Worm (Caenorhabditis elegans) whole organism, young adult: ENCODE data around the gene atat-2.

ENCODE experiments used
- B0035.1 ChIP-seq: sonication (generic microtip); optimal IDR thresholded peaks from 2 replicates; lab custom pipeline; 2016; ENCODE audit warnings: missing genetic modification characterization, mild to moderate bottlenecking, missing compliant biosample characterization, missing genotype, missing genetic modification reagents
- B0336.3 ChIP-seq: fragments of 200-800 bp; sonication (Bioruptor generic); IDR thresholded peaks from 2 replicates; pipeline ENCODE4 v1.3.6; 2022; ENCODE audit warnings: missing genetic modification characterization, missing compliant biosample characterization
- C06A6.2 ChIP-seq: fragments of 200-800 bp; sonication (Bioruptor generic); conservative IDR thresholded peaks from 2 replicates; pipeline ENCODE4 v1.3.6; 2022; ENCODE audit warnings: missing genetic modification characterization, missing compliant biosample characterization
- F10E7.11 ChIP-seq: sonication (generic microtip); optimal IDR thresholded peaks from 2 replicates; lab custom pipeline; 2017; ENCODE audit warnings: mild to moderate bottlenecking, missing genetic modification characterization, moderate library complexity, missing compliant biosample characterization
- F33H1.4 ChIP-seq: fragments of 200-800 bp; sonication (Bioruptor generic); IDR thresholded peaks from 2 replicates; pipeline ENCODE4 v1.3.6; 2022; ENCODE audit warnings: missing genetic modification reagents, missing genetic modification characterization, missing compliant biosample characterization
- F39B2.1 ChIP-seq: fragments of 200-800 bp; sonication (Bioruptor generic); IDR thresholded peaks from 2 replicates; pipeline ENCODE4 v1.3.6; 2022; ENCODE audit warnings: missing genetic modification reagents, missing genetic modification characterization, missing compliant biosample characterization
- F52B5.7 ChIP-seq: sonication (generic microtip); optimal IDR thresholded peaks from 2 replicates; lab custom pipeline; 2016; ENCODE audit warnings: mild to moderate bottlenecking, missing genetic modification characterization, missing compliant biosample characterization
- K12H6.12 ChIP-seq: fragments of 200-800 bp; sonication (Bioruptor generic); optimal IDR thresholded peaks from 2 replicates; lab custom pipeline; 2018; ENCODE audit warnings: mild to moderate bottlenecking, missing genetic modification characterization, missing compliant biosample characterization
- T26A5.8 ChIP-seq: sonication (generic microtip); optimal IDR thresholded peaks from 2 replicates; lab custom pipeline; 2016; ENCODE audit warnings: missing genetic modification characterization, missing compliant biosample characterization
- Y56A3A.18 ChIP-seq: fragments of 200-800 bp; sonication (Bioruptor generic); IDR thresholded peaks from 2 replicates; pipeline ENCODE4 v1.3.6; 2022; ENCODE audit warnings: missing genetic modification reagents, missing genetic modification characterization, missing compliant biosample characterization
- Y79H2A.3 ChIP-seq: fragments of 200-800 bp; sonication (Bioruptor generic); conservative IDR thresholded peaks from 2 replicates; pipeline ENCODE4 v1.3.6; 2022; ENCODE audit warnings: missing genetic modification reagents, missing genetic modification characterization, missing compliant biosample characterization
- Y95B8A.8 ChIP-seq: fragments of 200-800 bp; sonication (Bioruptor generic); IDR thresholded peaks from 2 replicates; pipeline ENCODE4 v1.3.6; 2022; ENCODE audit warnings: missing genetic modification reagents, missing genetic modification characterization, missing compliant biosample characterization
- ama-1 ChIP-seq, 3 experiments: fragments of 150-350 bp in 1 of 3; sonication (generic microtip) in 2 of 3; optimal IDR thresholded peaks; 2 replicates each; lab custom pipeline; 2014 to 2018; ENCODE audit warnings: missing biosample characterization in 2 of 3, missing genetic modification characterization in 2 of 3, missing genetic modification reagents in 2 of 3
- aptf-3 ChIP-seq: fragments of 200-800 bp; sonication (Bioruptor generic); IDR thresholded peaks from 2 replicates; pipeline ENCODE4 v1.3.6; 2022; ENCODE audit warnings: missing genetic modification characterization, missing compliant biosample characterization
- attf-3 ChIP-seq: fragments of 200-800 bp; sonication (Bioruptor generic); conservative IDR thresholded peaks from 2 replicates; pipeline ENCODE4 v1.3.6; 2022; ENCODE audit warnings: missing genetic modification reagents, missing genetic modification characterization, missing compliant biosample characterization
- ccch-3 ChIP-seq: fragments of 200-800 bp; sonication (Bioruptor generic); optimal IDR thresholded peaks from 2 replicates; lab custom pipeline; 2018; ENCODE audit warnings: mild to moderate bottlenecking, missing genetic modification characterization, missing compliant biosample characterization
- cebp-1 ChIP-seq, 2 experiments: fragments of 200-800 bp in 1 of 2; sonication (Bioruptor generic) in 1 of 2; sonication (generic microtip) in 1 of 2; IDR thresholded peaks in 1 of 2; optimal IDR thresholded peaks in 1 of 2; 2 replicates each; pipeline versions ENCODE4 v1.3.6 to Lab custom; 2017 to 2022; ENCODE audit warnings: missing compliant biosample characterization in 2 of 2, missing genetic modification characterization in 2 of 2, mild to moderate bottlenecking in 1 of 2, missing genetic modification reagents in 1 of 2, moderate library complexity in 1 of 2
- ceh-40 ChIP-seq: fragments of 200-800 bp; sonication (Bioruptor generic); IDR thresholded peaks from 2 replicates; pipeline ENCODE4 v1.3.6; 2022; ENCODE audit warnings: missing genetic modification characterization, missing compliant biosample characterization
- ceh-58 ChIP-seq: fragments of 200-800 bp; sonication (Bioruptor generic); IDR thresholded peaks from 2 replicates; pipeline ENCODE4 v1.3.6; 2022; ENCODE audit warnings: missing genetic modification characterization, missing compliant biosample characterization
- chd-7 ChIP-seq: sonication (generic microtip); optimal IDR thresholded peaks from 2 replicates; lab custom pipeline; 2016; ENCODE audit warnings: mild to moderate bottlenecking, missing genetic modification characterization, moderate library complexity, missing compliant biosample characterization
- die-1 ChIP-seq: sonication (generic microtip); optimal IDR thresholded peaks from 2 replicates; lab custom pipeline; 2016; ENCODE audit warnings: missing genotype, mild to moderate bottlenecking, missing genetic modification characterization, missing compliant biosample characterization
- efl-1 ChIP-seq: fragments of 150-350 bp; optimal IDR thresholded peaks from 2 replicates; lab custom pipeline; 2014; ENCODE audit warnings: missing biosample characterization, missing genetic modification reagents, missing genetic modification characterization
- egrh-3 ChIP-seq: fragments of 200-800 bp; sonication (Bioruptor generic); IDR thresholded peaks from 2 replicates; pipeline ENCODE4 v1.3.6; 2022; ENCODE audit warnings: missing genetic modification reagents, missing genetic modification characterization, missing compliant biosample characterization
- ets-4 ChIP-seq: fragments of 200-800 bp; sonication (Bioruptor generic); optimal IDR thresholded peaks from 2 replicates; lab custom pipeline; 2018; ENCODE audit warnings: mild to moderate bottlenecking, missing genetic modification characterization, missing compliant biosample characterization
- fkh-3 ChIP-seq: sonication (generic microtip); optimal IDR thresholded peaks from 2 replicates; lab custom pipeline; 2016; ENCODE audit warnings: mild to moderate bottlenecking, missing genetic modification characterization, missing compliant biosample characterization
- gei-17 ChIP-seq: fragments of 200-800 bp; sonication (Bioruptor generic); optimal IDR thresholded peaks from 2 replicates; lab custom pipeline; 2018; ENCODE audit warnings: mild to moderate bottlenecking, missing genetic modification characterization, missing compliant biosample characterization
- him-1 ChIP-seq: sonication (generic microtip); optimal IDR thresholded peaks from 2 replicates; lab custom pipeline; 2016; ENCODE audit warnings: missing genotype, missing genetic modification reagents, missing genetic modification characterization, missing compliant biosample characterization
- hlh-12 ChIP-seq: sonication (generic microtip); optimal IDR thresholded peaks from 2 replicates; lab custom pipeline; 2016; ENCODE audit warnings: missing genetic modification characterization, missing compliant biosample characterization
- hmg-1.2 ChIP-seq: fragments of 200-800 bp; sonication (Bioruptor generic); IDR thresholded peaks from 2 replicates; pipeline ENCODE4 v1.3.6; 2022; ENCODE audit warnings: missing genetic modification reagents, missing genetic modification characterization, missing compliant biosample characterization
- hmg-20 ChIP-seq: fragments of 200-800 bp; sonication (Bioruptor generic); IDR thresholded peaks from 2 replicates; pipeline ENCODE4 v1.3.6; 2022; ENCODE audit warnings: missing genetic modification reagents, missing genetic modification characterization, missing compliant biosample characterization
- hrde-1 ChIP-seq: sonication (generic microtip); optimal IDR thresholded peaks from 2 replicates; lab custom pipeline; 2016; ENCODE audit warnings: missing genetic modification characterization, mild to moderate bottlenecking, missing compliant biosample characterization, moderate library complexity, missing genotype, missing genetic modification reagents, borderline replicate concordance
- hsf-1 ChIP-seq: fragments of 200-800 bp; sonication (Bioruptor generic); IDR thresholded peaks from 2 replicates; pipeline ENCODE4 v1.3.6; 2022; ENCODE audit warnings: missing genetic modification reagents, missing genetic modification characterization, missing compliant biosample characterization
- let-526 ChIP-seq: fragments of 200-800 bp; sonication (Bioruptor generic); IDR thresholded peaks from 2 replicates; pipeline ENCODE4 v1.3.6; 2022; ENCODE audit warnings: missing genetic modification reagents, missing genetic modification characterization, missing compliant biosample characterization
- lin-26 ChIP-seq: fragments of 200-800 bp; sonication (Bioruptor generic); IDR thresholded peaks from 2 replicates; pipeline ENCODE4 v1.3.6; 2022; ENCODE audit warnings: missing genetic modification reagents, missing genetic modification characterization, missing compliant biosample characterization
- lin-35 ChIP-seq, 3 experiments: fragments of 150-350 bp in 2 of 3; sonication (generic microtip) in 1 of 3; optimal IDR thresholded peaks; 2 replicates each; lab custom pipeline; 2014 to 2018; ENCODE audit warnings: missing biosample characterization in 3 of 3, missing genetic modification characterization in 3 of 3, missing genetic modification reagents in 3 of 3
- madf-3 ChIP-seq: fragments of 200-800 bp; sonication (Bioruptor generic); IDR thresholded peaks from 2 replicates; pipeline ENCODE4 v1.3.6; 2022; ENCODE audit warnings: missing genetic modification reagents, missing genetic modification characterization, missing compliant biosample characterization
- madf-6 ChIP-seq: fragments of 200-800 bp; sonication (Bioruptor generic); IDR thresholded peaks from 2 replicates; pipeline ENCODE4 v1.3.6; 2022; ENCODE audit warnings: missing genetic modification reagents, missing genetic modification characterization, missing compliant biosample characterization
- mxl-1 ChIP-seq: sonication (generic microtip); optimal IDR thresholded peaks from 2 replicates; lab custom pipeline; 2016; ENCODE audit warnings: missing genetic modification characterization, missing compliant biosample characterization
- nhr-120 ChIP-seq: fragments of 200-800 bp; sonication (Bioruptor generic); IDR thresholded peaks from 2 replicates; pipeline ENCODE4 v1.3.6; 2022; ENCODE audit warnings: missing genetic modification characterization, missing compliant biosample characterization
- nhr-27 ChIP-seq: fragments of 200-800 bp; sonication (Bioruptor generic); optimal IDR thresholded peaks from 2 replicates; lab custom pipeline; 2018; ENCODE audit warnings: mild to moderate bottlenecking, missing genetic modification characterization, moderate library complexity, missing compliant biosample characterization
- nhr-80 ChIP-seq: sonication (generic microtip); optimal IDR thresholded peaks from 2 replicates; lab custom pipeline; 2016; ENCODE audit warnings: missing genetic modification characterization, missing compliant biosample characterization
- rcor-1 ChIP-seq: fragments of 200-800 bp; sonication (Bioruptor generic); IDR thresholded peaks from 2 replicates; pipeline ENCODE4 v1.3.6; 2022; ENCODE audit warnings: missing genetic modification reagents, missing genetic modification characterization, missing compliant biosample characterization
- sptf-2 ChIP-seq: fragments of 200-800 bp; sonication (Bioruptor generic); optimal IDR thresholded peaks from 2 replicates; lab custom pipeline; 2018; ENCODE audit warnings: mild to moderate bottlenecking, missing genetic modification characterization, missing compliant biosample characterization
- tbx-9 ChIP-seq: sonication (generic microtip); optimal IDR thresholded peaks from 2 replicates; lab custom pipeline; 2016; ENCODE audit warnings: borderline replicate concordance, missing genetic modification characterization, inconsistent platforms, missing compliant biosample characterization
- tlf-1 ChIP-seq: fragments of 200-800 bp; sonication (Bioruptor generic); optimal IDR thresholded peaks from 2 replicates; lab custom pipeline; 2018; ENCODE audit warnings: mild to moderate bottlenecking, missing genetic modification characterization, missing compliant biosample characterization
- unc-130 ChIP-seq: sonication (generic microtip); optimal IDR thresholded peaks from 2 replicates; lab custom pipeline; 2016; ENCODE audit warnings: missing genetic modification reagents, missing genetic modification characterization, missing compliant biosample characterization
- ztf-26 ChIP-seq: sonication (generic microtip); optimal IDR thresholded peaks from 2 replicates; lab custom pipeline; 2017; ENCODE audit warnings: missing genetic modification characterization, missing compliant biosample characterization

The atat-2 gene

DNA sequence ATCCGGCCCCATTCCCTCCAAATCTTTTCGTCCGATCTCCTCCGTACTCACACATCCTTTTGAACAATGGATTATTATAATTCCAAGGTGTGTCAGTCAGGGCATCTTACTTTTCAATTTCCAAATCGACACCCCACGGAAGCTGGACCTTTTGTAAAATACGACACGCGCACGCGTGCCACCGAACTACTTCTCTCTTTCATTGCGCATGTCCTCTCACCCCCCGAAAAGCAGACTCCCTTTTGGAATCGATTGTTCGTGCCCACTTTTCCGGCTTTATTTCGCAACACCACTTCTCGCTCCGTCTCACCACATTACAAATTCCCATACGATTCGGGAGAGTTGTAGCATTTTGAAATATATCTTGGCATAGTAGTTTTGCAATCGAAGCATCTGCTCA lies 1.6 kb upstream of the atat-2 start:
- TF ChIP-seq F33H1.4 (GFP tag; lab: Robert Waterston, UW) (no peak), ceh-58 (GFP tag; lab: Robert Waterston, UW) (no peak), chd-7 (peak; percentile 19), ets-4 (GFP tag; lab: Kevin White, UChicago) (no peak), K12H6.12 (tag; lab: Kevin White, UChicago) (peak; percentile 4), B0035.1 (tag; lab: Kevin White, UChicago) (no peak), B0336.3 (GFP tag; lab: Robert Waterston, UW) (no peak), F39B2.1 (GFP tag; lab: Robert Waterston, UW) (no peak), madf-3 (GFP tag; lab: Robert Waterston, UW) (no peak), F52B5.7 (tag; lab: Kevin White, UChicago) (peak; percentile 23), nhr-27 (tag; lab: Kevin White, UChicago) (no peak), Y79H2A.3 (GFP tag; lab: Robert Waterston, UW) (no peak), ccch-3 (GFP tag; lab: Kevin White, UChicago) (no peak), T26A5.8 (no peak), tbx-9 (no peak), F10E7.11 (tag; lab: Kevin White, UChicago) (peak; percentile 13), lin-35 (GFP tag; optimal IDR thresholded peaks at IDR 0.05; lab: Kevin White, UChicago) (peak in 1 of 3 experiments; percentile 41), cebp-1 (GFP tag; IDR thresholded peaks at IDR 0.05; lab: Robert Waterston, UW) (peak; percentile 87), cebp-1 (tag; optimal IDR thresholded peaks at IDR 0.05; lab: Kevin White, UChicago) (peak; percentile 98), hmg-20 (GFP tag; lab: Robert Waterston, UW) (no peak), hmg-1.2 (GFP tag; lab: Robert Waterston, UW) (no peak), Y56A3A.18 (GFP tag; lab: Robert Waterston, UW) (no peak), hsf-1 (GFP tag; lab: Robert Waterston, UW) (no peak), tlf-1 (GFP tag; lab: Kevin White, UChicago) (no peak), nhr-80 (tag; lab: Kevin White, UChicago) (no peak), rcor-1 (no peak), egrh-3 (no peak)

DNA sequence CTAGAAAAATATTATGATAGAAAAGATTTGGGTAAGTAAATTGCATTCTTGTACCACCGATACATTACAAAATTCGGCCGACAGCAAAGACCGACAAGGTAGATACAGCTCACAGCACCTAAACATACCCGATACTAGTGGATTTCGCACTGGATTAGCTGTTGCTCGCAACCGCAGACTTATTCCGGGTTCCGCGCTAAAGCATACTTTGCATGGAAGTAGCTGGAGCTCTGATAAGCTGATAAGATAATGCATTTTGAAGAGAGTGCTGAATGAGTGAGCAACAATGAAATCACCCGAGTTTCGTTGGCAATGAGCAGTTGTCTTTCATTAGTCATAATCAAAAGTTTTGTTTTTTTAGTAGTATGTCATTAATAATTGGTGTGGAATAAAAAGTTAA lies 1.6 kb downstream of the atat-2 start:
- TF ChIP-seq let-526 (GFP tag; lab: Robert Waterston, UW): no peak
- TF ChIP-seq Y95B8A.8: no peak
- TF ChIP-seq fkh-3: no peak
- TF ChIP-seq ama-1 (optimal IDR thresholded peaks at IDR 0.05; lab: Kevin White, UChicago): no peak
- no peak for TF ChIP-seq ama-1 (GFP tag; optimal IDR thresholded peaks at IDR 0.05; lab: Kevin White, UChicago)
- no peak for TF ChIP-seq nhr-80 (tag; lab: Kevin White, UChicago)
- TF ChIP-seq C06A6.2 (GFP tag; lab: Robert Waterston, UW): no peak
- no peak for TF ChIP-seq gei-17 (GFP tag; lab: Kevin White, UChicago)
- no peak for TF ChIP-seq T26A5.8
- no peak for TF ChIP-seq hlh-12
- TF ChIP-seq efl-1 (GFP tag; lab: Kevin White, UChicago): no peak
- no peak for TF ChIP-seq hmg-1.2 (GFP tag; lab: Robert Waterston, UW)
- no peak for TF ChIP-seq ccch-3 (GFP tag; lab: Kevin White, UChicago)

DNA sequence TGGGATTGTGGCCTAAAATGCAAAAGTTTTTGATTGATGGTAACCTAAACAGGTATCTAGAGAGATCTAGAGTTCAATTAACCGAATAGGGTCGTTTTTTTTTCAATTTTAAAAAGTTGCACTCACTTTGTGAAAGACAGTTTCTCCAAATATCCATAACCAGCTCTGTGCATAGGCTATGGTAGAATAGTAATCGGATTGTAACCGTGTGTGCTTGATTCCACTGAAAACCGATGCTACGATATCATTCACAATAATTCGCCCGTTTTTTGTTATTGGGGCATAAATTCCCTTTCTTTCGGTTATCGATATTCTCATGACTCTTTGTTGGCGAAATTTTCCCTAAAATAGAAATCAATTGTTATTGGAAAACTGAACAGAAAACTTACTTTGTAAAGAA lies 3.2 kb downstream of the atat-2 start:
- TF ChIP-seq madf-6 (GFP tag; lab: Robert Waterston, UW): no peak
- no peak for TF ChIP-seq hrde-1 (tag; lab: Kevin White, UChicago)
- TF ChIP-seq die-1 (tag; lab: Kevin White, UChicago): no peak
- no peak for TF ChIP-seq rcor-1
- no peak for TF ChIP-seq him-1 (tag; lab: Kevin White, UChicago)
- TF ChIP-seq ceh-40: no peak
- no peak for TF ChIP-seq unc-130 (GFP tag; lab: Kevin White, UChicago)
- no peak for TF ChIP-seq lin-26
- TF ChIP-seq nhr-120 (GFP tag; lab: Robert Waterston, UW): no peak
- no peak for TF ChIP-seq sptf-2
- TF ChIP-seq cebp-1 (GFP tag; IDR thresholded peaks at IDR 0.05; lab: Robert Waterston, UW): no peak
- TF ChIP-seq cebp-1 (tag; optimal IDR thresholded peaks at IDR 0.05; lab: Kevin White, UChicago): no peak
- no peak for TF ChIP-seq chd-7
- TF ChIP-seq egrh-3: no peak
- no peak for TF ChIP-seq ztf-26 (tag; lab: Kevin White, UChicago)
- TF ChIP-seq attf-3 (GFP tag; lab: Robert Waterston, UW): no peak
- TF ChIP-seq aptf-3 (GFP tag; lab: Robert Waterston, UW): no peak
- TF ChIP-seq mxl-1 (tag; lab: Kevin White, UChicago): no peak
- no peak for TF ChIP-seq F39B2.1 (GFP tag; lab: Robert Waterston, UW)
